Worm (Caenorhabditis elegans) whole organism, L4/young adult: Measurements from ENCODE around the gene ugt-2.

Experiments used
- W03F9.2 ChIP-seq: fragments of 150-350 bp; optimal IDR thresholded peaks from 2 replicates; lab custom pipeline; 2014; ENCODE audit warnings: missing biosample characterization, missing genetic modification characterization
- him-1 ChIP-seq: sonication (generic microtip); optimal IDR thresholded peaks from 2 replicates; lab custom pipeline; 2016; ENCODE audit warnings: missing genotype, missing genetic modification reagents, missing genetic modification characterization, missing compliant biosample characterization

ce11 chrV:10360186-10360585 lies 38.4 kb upstream of the ugt-2 start:
- TF ChIP-seq him-1 (tag; lab: Kevin White, UChicago) (no peak), W03F9.2 (tag; lab: Kevin White, UChicago) (no peak)
